Worm (Caenorhabditis elegans): Measurements from ENCODE around the gene adal-1.
A peak's percentile ranks its signal among the peaks of the same experiment; 100 is the strongest.
"Not testable (repeated sequence)": the region's sequence is repeated elsewhere in the genome, so short reads cannot be mapped to it uniquely, and the experiment has no call there.

The adal-1 gene

DNA sequence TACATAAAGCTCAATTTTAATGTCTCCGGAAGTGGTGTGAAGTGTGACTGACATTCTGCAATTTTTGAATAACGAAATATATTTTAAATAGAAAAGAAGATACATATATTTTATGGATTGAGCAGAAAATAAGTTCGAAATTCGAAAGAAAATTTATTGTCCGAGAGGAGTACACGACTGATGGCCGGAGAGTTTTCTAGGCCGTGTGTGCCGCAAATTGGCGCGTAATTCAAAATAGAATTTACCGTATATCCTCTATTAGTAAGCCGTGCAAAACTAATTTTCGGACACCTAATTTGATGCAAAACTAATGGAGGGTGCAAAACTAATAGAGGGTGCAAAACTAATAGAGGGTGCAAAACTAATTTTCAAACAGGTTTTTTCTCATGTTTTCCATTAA lies 19.9 kb upstream of the adal-1 start, which contains the start of gene cyn-10 (continued):
- TF ChIP-seq grh-1 (GFP tag; IDR thresholded peaks at IDR 0.05) (peak; percentile 84), lir-3 (tag; optimal IDR thresholded peaks at IDR 0.05; ENCODE audit: poor library complexity) (peak; percentile 97), fos-1 (tag; optimal IDR thresholded peaks at IDR 0.05) (no peak), ces-1 (GFP tag; optimal IDR thresholded peaks at IDR 0.05) (no peak), pqm-1 (tag; optimal IDR thresholded peaks at IDR 0.05) (no peak), nhr-90 (tag; optimal IDR thresholded peaks at IDR 0.05; ENCODE audit: poor library complexity) (peak; percentile 96), jun-1 (tag; optimal IDR thresholded peaks at IDR 0.05) (no peak), ceh-90 (tag; optimal IDR thresholded peaks at IDR 0.05) (peak; percentile 99)

DNA sequence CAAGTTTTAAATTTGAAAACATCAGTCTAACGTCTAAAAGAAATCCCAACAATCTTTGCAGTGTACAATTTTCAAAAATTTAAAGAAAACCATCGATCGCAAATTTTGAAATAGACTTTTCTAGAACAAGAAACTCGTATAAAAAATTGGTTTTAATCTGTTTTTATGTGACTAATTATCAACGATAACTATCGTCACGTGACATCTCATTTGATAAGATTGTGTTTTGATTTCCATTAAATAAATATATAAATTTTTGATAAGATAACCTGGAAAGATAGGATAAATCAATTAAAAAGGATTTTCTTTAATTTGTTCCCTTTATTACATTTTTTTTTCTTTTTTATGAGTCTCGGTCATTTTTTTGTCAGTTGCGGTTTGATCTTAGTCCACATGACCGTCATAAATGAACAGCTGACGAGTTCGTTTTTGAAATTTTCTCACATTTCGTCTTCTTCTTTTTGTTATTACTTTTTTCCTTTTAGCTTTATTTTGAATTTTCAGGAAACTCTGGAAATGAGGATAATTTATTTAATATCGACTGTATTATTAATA lies 16.2 kb upstream of the adal-1 start, which contains the start of gene asm-1:
Gene asm-1 (plus strand): TSS at position 505 of the 555 bp plus-strand sequence.
- peak; percentile 34 for TF ChIP-seq nhr-20 (tag; optimal IDR thresholded peaks at IDR 0.05)
- peak; percentile 18 for TF ChIP-seq mep-1 (tag; optimal IDR thresholded peaks at IDR 0.05)
- TF ChIP-seq snpc-4 (tag; optimal IDR thresholded peaks at IDR 0.05): no peak
- TF ChIP-seq lin-14 (GFP tag; optimal IDR thresholded peaks at IDR 0.05): peak; percentile 8
- peak; percentile 52 for TF ChIP-seq elt-2 (tag; optimal IDR thresholded peaks at IDR 0.05)
- peak in 1 of 2 experiments; percentile 26 for TF ChIP-seq lin-35 (GFP tag; optimal IDR thresholded peaks at IDR 0.05)
- peak; percentile 47 for TF ChIP-seq nhr-71 (tag; optimal IDR thresholded peaks at IDR 0.05)
- TF ChIP-seq nhr-77 (tag; optimal IDR thresholded peaks at IDR 0.05): no peak
- TF ChIP-seq C34B4.2 (tag; optimal IDR thresholded peaks at IDR 0.05): no peak
- peak in 2 of 6 experiments; percentile 49 to 67 for TF ChIP-seq elt-3 (tag; optimal IDR thresholded peaks at IDR 0.05)
- no peak for TF ChIP-seq jun-1 (tag; optimal IDR thresholded peaks at IDR 0.05)

DNA sequence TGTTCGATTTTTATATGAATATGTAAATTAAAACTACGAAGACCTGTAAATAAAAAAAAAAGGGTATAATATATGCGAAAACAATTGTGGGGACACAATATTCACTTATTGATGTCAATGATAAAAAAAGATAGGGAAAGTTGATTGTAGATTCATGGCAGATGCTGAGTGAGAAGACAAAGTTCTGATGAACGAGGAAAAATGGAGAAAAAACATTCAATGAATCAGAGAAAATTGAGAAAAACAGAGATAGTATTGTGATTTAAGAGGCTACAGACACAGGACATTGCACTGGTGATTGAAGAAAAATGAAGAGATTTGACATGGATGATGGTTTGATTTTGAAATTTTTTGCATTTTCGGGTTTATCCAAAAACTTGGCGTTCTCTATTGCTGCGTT lies 15.2 kb upstream of the adal-1 start:
- TF ChIP-seq dpl-1 (GFP tag; optimal IDR thresholded peaks at IDR 0.05): peak in 2 of 3 experiments; percentile 5 to 21
- peak; percentile 2 for TF ChIP-seq nhr-71 (tag; optimal IDR thresholded peaks at IDR 0.05)
- TF ChIP-seq hlh-4 (tag; optimal IDR thresholded peaks at IDR 0.05): no peak
- TF ChIP-seq snpc-4 (tag; optimal IDR thresholded peaks at IDR 0.05): no peak
- no peak for TF ChIP-seq efl-1 (optimal IDR thresholded peaks at IDR 0.05)
- TF ChIP-seq efl-1 (GFP tag; optimal IDR thresholded peaks at IDR 0.05 in 1 of 2): peak; percentile 13 to 84
- TF ChIP-seq lin-14 (GFP tag; optimal IDR thresholded peaks at IDR 0.05): peak; percentile 35
- peak in 2 of 6 experiments; percentile 3 to 49 for TF ChIP-seq elt-3 (tag; optimal IDR thresholded peaks at IDR 0.05)
- no peak for TF ChIP-seq egl-13 (tag; optimal IDR thresholded peaks at IDR 0.05)
- TF ChIP-seq snu-23 (GFP tag; optimal IDR thresholded peaks at IDR 0.05): peak; percentile 22
- no peak for TF ChIP-seq ets-5 (GFP tag; IDR thresholded peaks at IDR 0.05)
- TF ChIP-seq lsy-2 (tag; optimal IDR thresholded peaks at IDR 0.05): peak; percentile 4 to 28
- TF ChIP-seq nhr-85 (tag): peak; percentile 37
- TF ChIP-seq rnt-1 (tag; optimal IDR thresholded peaks at IDR 0.05): peak; percentile 7
- peak; percentile 67 for TF ChIP-seq pag-3 (tag; optimal IDR thresholded peaks at IDR 0.05; ENCODE audit: borderline replicate concordance, insufficient read depth)
- no peak for TF ChIP-seq nhr-19 (GFP tag; conservative IDR thresholded peaks at IDR 0.05)
- peak; percentile 11 for TF ChIP-seq lir-3 (tag; optimal IDR thresholded peaks at IDR 0.05; ENCODE audit: poor library complexity)
- peak; percentile 83 for TF ChIP-seq blmp-1 (tag; optimal IDR thresholded peaks at IDR 0.05)

DNA sequence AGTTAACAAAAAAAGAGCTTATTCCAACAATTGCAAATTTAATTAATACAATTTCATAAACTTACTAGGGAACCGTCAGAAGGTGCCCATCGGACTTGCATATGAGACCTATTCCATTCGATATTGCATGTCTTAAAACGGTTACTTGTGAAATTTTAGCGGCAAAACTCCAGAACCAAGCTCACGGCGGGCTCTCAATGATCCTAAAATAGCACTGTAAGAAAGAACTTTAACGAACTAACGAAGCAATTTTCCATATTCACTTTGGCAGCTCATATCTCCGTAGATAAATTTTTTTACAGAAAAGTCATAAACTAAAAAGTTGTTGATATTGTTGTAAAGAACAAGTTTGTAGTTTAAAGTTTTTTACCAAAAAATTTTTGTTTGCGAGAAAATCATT lies 14.2 kb upstream of the adal-1 start, which contains the start of gene B0252.3:
Gene B0252.3 (minus strand): TSS at position 101 of the 400 bp plus-strand sequence.
- TF ChIP-seq lin-15B (tag; optimal IDR thresholded peaks at IDR 0.05); Y116A8C.19 (tag; optimal IDR thresholded peaks at IDR 0.05; ENCODE audit: borderline replicate concordance); lin-14 (GFP tag; optimal IDR thresholded peaks at IDR 0.05): not testable (repeated sequence)

DNA sequence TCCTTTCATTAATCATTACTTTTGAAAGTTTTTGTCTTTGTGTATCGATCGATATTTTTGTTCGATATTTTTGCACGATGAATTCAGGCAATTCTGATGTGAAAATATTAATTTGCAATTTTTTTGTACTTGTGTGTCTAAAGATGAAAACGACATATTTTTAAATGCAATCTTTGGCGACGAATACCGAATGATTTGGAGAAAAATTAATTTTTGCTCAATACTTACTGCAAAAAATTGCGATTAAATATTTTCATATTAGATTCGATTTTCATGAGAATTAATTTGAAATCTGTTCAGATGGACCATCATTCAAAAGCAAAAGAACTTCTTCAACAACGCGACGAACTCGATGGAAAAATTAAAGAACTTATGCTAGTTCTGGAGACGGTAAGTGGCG lies 8.4 kb upstream of the adal-1 start, which contains the start of gene psmd-9:
Gene psmd-9 (plus strand): TSS at position 301 of the 400 bp plus-strand sequence.
- no peak for TF ChIP-seq efl-1 (optimal IDR thresholded peaks at IDR 0.05)
- TF ChIP-seq efl-1 (GFP tag; optimal IDR thresholded peaks at IDR 0.05 in 1 of 2): peak in 1 of 2 experiments; percentile 22
- no peak for TF ChIP-seq sox-4 (tag; optimal IDR thresholded peaks at IDR 0.05)
- no peak for TF ChIP-seq hlh-17 (GFP tag; optimal IDR thresholded peaks at IDR 0.05; ENCODE audit: borderline replicate concordance)

All from whole organism, L1 larva.